Worm (Caenorhabditis elegans) whole organism, L1 larva: ENCODE measurements around the gene Y42H9AR.2.

ENCODE experiments used
- C04F5.9 ChIP-seq: sonication (generic microtip); optimal IDR thresholded peaks from 2 replicates; lab custom pipeline; 2016; ENCODE audit warnings: missing genetic modification characterization, missing compliant biosample characterization
- C16A3.4 ChIP-seq: fragments of 150-350 bp; optimal IDR thresholded peaks from 2 replicates; lab custom pipeline; 2014; ENCODE audit warnings: missing biosample characterization, missing genetic modification characterization
- aha-1 ChIP-seq: fragments of 150-350 bp; optimal IDR thresholded peaks from 2 replicates; lab custom pipeline; 2014; ENCODE audit warnings: missing biosample characterization, missing genetic modification characterization
- ama-1 ChIP-seq: fragments of 150-350 bp; optimal IDR thresholded peaks from 2 replicates; lab custom pipeline; 2014
- ceh-63 ChIP-seq: fragments of 200-800 bp; sonication (Bioruptor generic); optimal IDR thresholded peaks from 2 replicates; lab custom pipeline; 2018; ENCODE audit warnings: mild to moderate bottlenecking, missing genetic modification characterization, missing compliant biosample characterization
- ceh-88 ChIP-seq: fragments of 200-800 bp; sonication (Bioruptor generic); IDR thresholded peaks from 2 replicates; pipeline ENCODE4 v1.3.6; 2022; ENCODE audit warnings: missing genetic modification characterization, missing compliant biosample characterization
- ceh-90 ChIP-seq: sonication (generic microtip); optimal IDR thresholded peaks from 2 replicates; lab custom pipeline; 2016; ENCODE audit warnings: missing genetic modification characterization, missing compliant biosample characterization
- dpl-1 ChIP-seq, 3 experiments: fragments of 150-350 bp in 2 of 3; sonication (generic microtip) in 1 of 3; optimal IDR thresholded peaks; 2 replicates each; lab custom pipeline; 2014 to 2017; ENCODE audit warnings: missing biosample characterization in 3 of 3, missing genetic modification characterization in 3 of 3, missing genetic modification reagents in 3 of 3
- dsc-1 ChIP-seq: sonication (generic microtip); optimal IDR thresholded peaks from 2 replicates; lab custom pipeline; 2016; ENCODE audit warnings: mild to moderate bottlenecking, missing genetic modification characterization, missing compliant biosample characterization
- efl-1 ChIP-seq, 4 experiments: fragments of 150-350 bp; optimal IDR thresholded peaks in 3 of 4; peaks in 1 of 4; 1 replicate in 1 of 4; 2 replicates in 3 of 4; lab custom pipeline; 2014; ENCODE audit warnings: missing biosample characterization in 2 of 4, missing genetic modification characterization in 2 of 4, missing genetic modification reagents in 2 of 4
- efl-3 ChIP-seq: fragments of 200-800 bp; sonication (Bioruptor generic); optimal IDR thresholded peaks from 2 replicates; lab custom pipeline; 2018; ENCODE audit warnings: mild to moderate bottlenecking, missing genetic modification characterization, missing compliant biosample characterization
- egl-13 ChIP-seq: sonication (generic microtip); optimal IDR thresholded peaks from 2 replicates; lab custom pipeline; 2016; ENCODE audit warnings: missing genotype, missing genetic modification reagents, missing genetic modification characterization, missing compliant biosample characterization
- fkh-10 ChIP-seq: sonication (generic microtip); optimal IDR thresholded peaks from 2 replicates; lab custom pipeline; 2017; ENCODE audit warnings: missing biosample characterization, missing genetic modification reagents, missing genetic modification characterization
- isw-1 ChIP-seq: fragments of 200-800 bp; sonication (Bioruptor generic); IDR thresholded peaks from 2 replicates; pipeline ENCODE4 v1.3.6; 2022; ENCODE audit warnings: missing genetic modification characterization, missing compliant biosample characterization
- lin-13 ChIP-seq: fragments of 150-350 bp; optimal IDR thresholded peaks from 2 replicates; lab custom pipeline; 2014; ENCODE audit warnings: missing biosample characterization, missing genetic modification reagents, missing genetic modification characterization
- lin-14 ChIP-seq: fragments of 200-800 bp; sonication (Bioruptor generic); optimal IDR thresholded peaks from 2 replicates; lab custom pipeline; 2018; ENCODE audit warnings: mild to moderate bottlenecking, missing genetic modification characterization, moderate library complexity, missing compliant biosample characterization
- lir-3 ChIP-seq: sonication (generic microtip); optimal IDR thresholded peaks from 2 replicates; lab custom pipeline; 2016; ENCODE audit warnings: mild to moderate bottlenecking, missing genetic modification characterization, moderate library complexity, missing compliant biosample characterization; ENCODE audit not compliant: poor library complexity
- mdl-1 ChIP-seq, 2 experiments: fragments of 150-350 bp; optimal IDR thresholded peaks; 2 replicates each; lab custom pipeline; 2014 to 2017; ENCODE audit warnings: missing biosample characterization in 2 of 2, missing genetic modification characterization in 2 of 2, inconsistent platforms in 1 of 2
- nhr-11 ChIP-seq: fragments of 150-350 bp; optimal IDR thresholded peaks from 2 replicates; lab custom pipeline; 2014; ENCODE audit warnings: missing biosample characterization, missing genetic modification characterization
- nhr-12 ChIP-seq: sonication (generic microtip); optimal IDR thresholded peaks from 2 replicates; lab custom pipeline; 2017; ENCODE audit warnings: missing biosample characterization, missing genetic modification characterization
- nhr-237 ChIP-seq: fragments of 150-350 bp; optimal IDR thresholded peaks from 2 replicates; lab custom pipeline; 2014; ENCODE audit warnings: missing biosample characterization, missing genetic modification characterization
- nhr-47 ChIP-seq: sonication (generic microtip); optimal IDR thresholded peaks from 2 replicates; lab custom pipeline; 2016; ENCODE audit warnings: mild to moderate bottlenecking, missing genetic modification characterization, moderate library complexity, missing compliant biosample characterization
- nhr-71 ChIP-seq: sonication (generic microtip); optimal IDR thresholded peaks from 2 replicates; lab custom pipeline; 2016; ENCODE audit warnings: mild to moderate bottlenecking, missing genetic modification characterization, moderate library complexity, missing compliant biosample characterization
- nhr-76 ChIP-seq: sonication (generic microtip); optimal IDR thresholded peaks from 2 replicates; lab custom pipeline; 2017; ENCODE audit warnings: missing biosample characterization, missing genetic modification characterization
- nhr-77 ChIP-seq: fragments of 150-350 bp; optimal IDR thresholded peaks from 2 replicates; lab custom pipeline; 2014; ENCODE audit warnings: missing biosample characterization, missing genetic modification characterization
- nhr-85 ChIP-seq: sonication (generic microtip); peaks from one replicate; lab custom pipeline; 2016; ENCODE audit warnings: missing genetic modification characterization, inconsistent platforms, missing compliant biosample characterization
- nhr-90 ChIP-seq: sonication (generic microtip); optimal IDR thresholded peaks from 2 replicates; lab custom pipeline; 2016; ENCODE audit warnings: mild to moderate bottlenecking, missing genetic modification characterization, missing compliant biosample characterization; ENCODE audit not compliant: poor library complexity
- pax-3 ChIP-seq: fragments of 200-800 bp; sonication (Bioruptor generic); optimal IDR thresholded peaks from 2 replicates; lab custom pipeline; 2018; ENCODE audit warnings: mild to moderate bottlenecking, missing genetic modification characterization, moderate library complexity, missing compliant biosample characterization
- snpc-4 ChIP-seq: fragments of 150-350 bp; optimal IDR thresholded peaks from 2 replicates; lab custom pipeline; 2014; ENCODE audit warnings: missing biosample characterization, missing genetic modification characterization
- sox-4 ChIP-seq: sonication (generic microtip); optimal IDR thresholded peaks from 2 replicates; lab custom pipeline; 2016; ENCODE audit warnings: missing genetic modification characterization, missing compliant biosample characterization
- sptf-1 ChIP-seq: fragments of 150-350 bp; optimal IDR thresholded peaks from 2 replicates; lab custom pipeline; 2014; ENCODE audit warnings: missing biosample characterization, missing genetic modification characterization
- tbx-2 ChIP-seq: sonication (generic microtip); optimal IDR thresholded peaks from 2 replicates; lab custom pipeline; 2016; ENCODE audit warnings: missing genetic modification characterization, missing compliant biosample characterization
- unc-30 ChIP-seq: sonication (generic microtip); optimal IDR thresholded peaks from 2 replicates; lab custom pipeline; 2017; ENCODE audit warnings: missing biosample characterization, missing genetic modification characterization
- unc-86 ChIP-seq: sonication (generic microtip); optimal IDR thresholded peaks from 2 replicates; lab custom pipeline; 2016; ENCODE audit warnings: missing genetic modification characterization, missing compliant biosample characterization
- unc-98 ChIP-seq: fragments of 200-800 bp; sonication (Bioruptor generic); IDR thresholded peaks from 2 replicates; pipeline ENCODE4 v1.3.6; 2022; ENCODE audit warnings: missing genetic modification characterization, missing compliant biosample characterization
- xbp-1 ChIP-seq: sonication (generic microtip); optimal IDR thresholded peaks from 2 replicates; lab custom pipeline; 2016; ENCODE audit warnings: missing genetic modification characterization, missing compliant biosample characterization
- zag-1 ChIP-seq: fragments of 150-350 bp; optimal IDR thresholded peaks from 2 replicates; lab custom pipeline; 2014; ENCODE audit warnings: missing biosample characterization, missing genetic modification characterization
- zip-4 ChIP-seq: fragments of 200-800 bp; sonication (Bioruptor generic); optimal IDR thresholded peaks from 2 replicates; lab custom pipeline; 2018; ENCODE audit warnings: mild to moderate bottlenecking, missing genetic modification characterization, moderate library complexity, missing compliant biosample characterization
- ztf-11 ChIP-seq, 2 experiments: sonication (generic microtip); optimal IDR thresholded peaks; 2 replicates each; lab custom pipeline; 2016 to 2017; ENCODE audit warnings: missing genetic modification characterization in 2 of 2, missing biosample characterization in 1 of 2, missing compliant biosample characterization in 1 of 2

The Y42H9AR.2 gene

DNA sequence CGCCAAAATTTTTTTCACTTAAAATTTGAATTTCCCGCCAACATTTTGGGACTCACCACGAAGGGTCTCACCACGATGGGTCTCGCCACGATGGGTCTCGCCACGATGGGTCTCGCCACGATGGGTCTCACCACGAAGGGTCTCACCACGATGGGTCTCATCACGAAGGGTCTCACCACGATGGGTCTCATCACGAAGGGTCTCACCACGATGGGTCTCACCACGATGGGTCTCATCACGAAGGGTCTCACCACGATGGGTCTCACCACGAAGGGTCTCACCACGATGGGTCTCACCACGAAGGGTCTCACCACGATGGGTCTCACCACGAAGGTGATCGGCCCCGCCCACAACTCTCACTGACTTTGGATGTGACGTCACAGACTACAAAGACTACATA is 26.0 kb upstream of the Y42H9AR.2 start:
- peak; percentile 52 for TF ChIP-seq isw-1 (GFP tag; lab: Robert Waterston, UW)

ce11 chrIV:8075516-8075915 is 24.2 kb upstream of the Y42H9AR.2 start:
- TF ChIP-seq snpc-4 (tag; lab: Kevin White, UChicago) (peak; percentile 51), lin-14 (GFP tag; lab: Kevin White, UChicago) (no peak), dsc-1 (tag; lab: Kevin White, UChicago) (no peak)

DNA sequence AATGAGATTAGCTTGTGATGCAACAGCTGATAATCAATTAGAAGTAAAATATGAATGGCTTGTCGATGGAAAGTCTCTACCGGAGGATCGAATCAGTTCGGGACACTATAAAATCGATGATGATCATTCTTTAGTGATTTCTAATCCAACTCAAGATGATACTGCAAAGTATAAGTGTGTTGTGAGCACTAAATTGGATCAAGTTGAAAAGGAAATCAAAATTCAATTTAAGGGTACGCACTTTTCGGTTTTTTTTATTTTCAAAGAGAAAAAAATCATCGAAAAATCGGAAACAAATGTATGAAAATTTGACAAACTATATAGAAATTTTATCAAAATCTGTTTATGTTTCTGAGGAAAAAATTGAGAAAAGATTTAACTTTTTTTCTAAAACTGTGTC is 23.2 kb upstream of the Y42H9AR.2 start:
- TF ChIP-seq fkh-10 (GFP tag; lab: Kevin White, UChicago) (peak; percentile 62), nhr-76 (no peak), ceh-90 (tag; lab: Kevin White, UChicago) (no peak), efl-1 (optimal IDR thresholded peaks at IDR 0.05; lab: Kevin White, UChicago) (no peak), efl-1 (GFP tag; optimal IDR thresholded peaks at IDR 0.05 in 1 of 2; lab: Kevin White, UChicago) (peak in 1 of 2 experiments; percentile 54)
- TF ChIP-seq, all 84 proteins: peak for 2

ce11 chrIV:8080166-8080565 is 19.5 kb upstream of the Y42H9AR.2 start:
- TF ChIP-seq unc-98 (GFP tag; lab: Robert Waterston, UW) (no peak), unc-86 (tag; lab: Kevin White, UChicago) (no peak), sptf-1 (tag; lab: Kevin White, UChicago) (no peak), lin-13 (GFP tag; lab: Kevin White, UChicago) (no peak), ceh-90 (tag; lab: Kevin White, UChicago) (no peak), nhr-237 (no peak), sox-4 (no peak), nhr-71 (no peak), dpl-1 (GFP tag; optimal IDR thresholded peaks at IDR 0.05; lab: Kevin White, UChicago) (no peak), nhr-90 (tag; lab: Kevin White, UChicago) (no peak), ceh-63 (GFP tag; lab: Kevin White, UChicago) (no peak), aha-1 (tag; lab: Kevin White, UChicago) (no peak), nhr-85 (tag; lab: Kevin White, UChicago) (no peak), efl-3 (GFP tag; lab: Kevin White, UChicago) (no peak), nhr-47 (tag; lab: Kevin White, UChicago) (no peak), zip-4 (no peak), unc-30 (tag; lab: Kevin White, UChicago) (no peak)
- TF ChIP-seq, all 84 proteins: peak for 0

DNA sequence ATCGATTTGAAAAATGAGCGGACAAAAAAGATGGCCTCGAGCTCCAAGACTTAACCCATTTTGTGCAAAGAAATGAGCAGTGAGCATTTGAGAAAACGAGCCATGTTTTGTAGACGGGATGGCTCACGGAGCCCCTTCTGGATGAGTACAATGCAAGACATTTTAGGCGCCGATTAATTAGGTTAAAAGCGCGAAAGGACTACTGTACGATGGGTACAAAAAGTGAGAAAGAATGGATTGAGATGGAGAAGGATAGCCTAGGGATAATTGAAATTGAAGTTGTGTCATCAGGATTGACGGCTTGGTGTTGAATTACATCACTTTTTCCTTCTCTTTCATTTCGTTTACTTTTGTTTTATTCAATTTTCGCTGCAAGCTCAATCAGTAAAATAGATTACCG is 18.9 kb upstream of the Y42H9AR.2 start:
- TF ChIP-seq nhr-12 (tag; lab: Kevin White, UChicago) (no peak), lin-14 (GFP tag; lab: Kevin White, UChicago) (peak; percentile 32), egl-13 (tag; lab: Kevin White, UChicago) (no peak)

ce11 chrIV:8086552-8086951 is 13.1 kb upstream of the Y42H9AR.2 start, which contains the start of gene nsy-7:
Gene nsy-7, minus strand, starts transcription at chrIV:8086652.
- no peak for TF ChIP-seq ztf-11 (tag; optimal IDR thresholded peaks at IDR 0.05; lab: Kevin White, UChicago)
- TF ChIP-seq fkh-10 (GFP tag; lab: Kevin White, UChicago), result no peak
- no peak for TF ChIP-seq dpl-1 (GFP tag; optimal IDR thresholded peaks at IDR 0.05; lab: Kevin White, UChicago)
- TF ChIP-seq ceh-88 (GFP tag; lab: Robert Waterston, UW), result no peak
- no peak for TF ChIP-seq pax-3 (tag; lab: Kevin White, UChicago)
- no peak for TF ChIP-seq lir-3 (tag; lab: Kevin White, UChicago)
- TF ChIP-seq ama-1 (lab: Kevin White, UChicago), result no peak
- no peak for TF ChIP-seq nhr-11 (tag; lab: Kevin White, UChicago)
- TF ChIP-seq mdl-1 (tag; optimal IDR thresholded peaks at IDR 0.05; lab: Kevin White, UChicago), result no peak
- no peak for TF ChIP-seq nhr-77
- TF ChIP-seq dsc-1 (tag; lab: Kevin White, UChicago), result no peak
- no peak for TF ChIP-seq ceh-90 (tag; lab: Kevin White, UChicago)
- TF ChIP-seq tbx-2 (tag; lab: Kevin White, UChicago), result no peak
- no peak for TF ChIP-seq C04F5.9
- TF ChIP-seq unc-86 (tag; lab: Kevin White, UChicago), result no peak
- no peak for TF ChIP-seq C16A3.4
- no peak for TF ChIP-seq isw-1 (GFP tag; lab: Robert Waterston, UW)
- TF ChIP-seq xbp-1 (tag; lab: Kevin White, UChicago), result no peak
- no peak for TF ChIP-seq zag-1
